Fruit fly (Drosophila melanogaster) whole organism, embryonic: ENCODE results near the gene Kpc1.
A peak's percentile ranks its signal among the peaks of the same experiment; 100 is the strongest.

Experiments
- Asciz ChIP-seq: fragments of 200-800 bp; sonication (Bioruptor generic); optimal IDR thresholded peaks from 2 replicates; lab custom pipeline; 2017; ENCODE audit warnings: missing biosample characterization, mild to moderate bottlenecking, missing genetic modification characterization, missing genetic modification reagents
- Bgb ChIP-seq: fragments of 200-800 bp; sonication (Bioruptor generic); IDR thresholded peaks from 2 replicates; pipeline ENCODE4 v1.3.6; 2022; ENCODE audit warnings: missing biosample characterization, missing genetic modification characterization; ENCODE audit not compliant: partially characterized antibody
- CG12942 ChIP-seq: fragments of 200-800 bp; sonication (Bioruptor generic); optimal IDR thresholded peaks from 3 replicates; lab custom pipeline; 2016; ENCODE audit warnings: missing biosample characterization, missing genetic modification characterization
- CG13287 ChIP-seq: fragments of 200-800 bp; sonication (Bioruptor generic); IDR thresholded peaks from 2 replicates; pipeline ENCODE4 v1.3.6; 2022; ENCODE audit warnings: missing biosample characterization, missing genetic modification characterization; ENCODE audit not compliant: partially characterized antibody
- CG1647 ChIP-seq: fragments of 200-800 bp; sonication (Bioruptor generic); optimal IDR thresholded peaks from 3 replicates; lab custom pipeline; 2016; ENCODE audit warnings: missing biosample characterization, missing genetic modification characterization
- CG17829 ChIP-seq: fragments of 200-800 bp; optimal IDR thresholded peaks from 2 replicates; lab custom pipeline; 2019; ENCODE audit warnings: missing biosample characterization, mild to moderate bottlenecking, missing genetic modification characterization, moderate library complexity
- CG17912 ChIP-seq: fragments of 200-800 bp; sonication (Bioruptor generic); optimal IDR thresholded peaks from 2 replicates; lab custom pipeline; 2018; ENCODE audit warnings: missing biosample characterization, mild to moderate bottlenecking, missing genetic modification characterization
- CG1832 ChIP-seq: fragments of 200-800 bp; sonication (Bioruptor generic); optimal IDR thresholded peaks from 2 replicates; lab custom pipeline; 2017; ENCODE audit warnings: missing biosample characterization, mild to moderate bottlenecking, missing genetic modification characterization, inconsistent platforms
- CG2889 ChIP-seq: fragments of 200-800 bp; sonication (Bioruptor generic); IDR thresholded peaks from 3 replicates; pipeline ENCODE4 v1.3.6; 2022; ENCODE audit warnings: missing biosample characterization, missing genetic modification characterization
- CG32532 ChIP-seq: fragments of 200-800 bp; sonication (Bioruptor generic); IDR thresholded peaks from 2 replicates; pipeline ENCODE4 v1.3.6; 2022; ENCODE audit warnings: missing biosample characterization, missing genetic modification characterization
- CG33557 ChIP-seq: fragments of 200-800 bp; sonication (Bioruptor generic); optimal IDR thresholded peaks from 2 replicates; lab custom pipeline; 2019; ENCODE audit warnings: missing biosample characterization, mild to moderate bottlenecking, missing genetic modification characterization, moderate library complexity
- CG3726 ChIP-seq: fragments of 200-800 bp; sonication (Bioruptor generic); IDR thresholded peaks from 3 replicates; pipeline ENCODE4, ENCODE4 v1.3.6; 2022; ENCODE audit warnings: missing biosample characterization, missing genetic modification characterization
- CG3995 ChIP-seq: fragments of 200-800 bp; sonication (Bioruptor generic); optimal IDR thresholded peaks from 3 replicates; lab custom pipeline; 2016; ENCODE audit warnings: missing biosample characterization, missing genetic modification characterization
- CG6272 ChIP-seq: fragments of 200-800 bp; sonication (Bioruptor generic); IDR thresholded peaks from 2 replicates; pipeline ENCODE4 v1.3.6; 2022; ENCODE audit warnings: missing biosample characterization, missing genetic modification characterization
- CG7928 ChIP-seq: fragments of 200-800 bp; sonication (Bioruptor generic); optimal IDR thresholded peaks from 2 replicates; lab custom pipeline; 2017; ENCODE audit warnings: missing biosample characterization, mild to moderate bottlenecking, missing genetic modification characterization
- CG7987 ChIP-seq: fragments of 200-800 bp; sonication (Bioruptor generic); optimal IDR thresholded peaks from 2 replicates; lab custom pipeline; 2018; ENCODE audit warnings: missing biosample characterization, mild to moderate bottlenecking, missing genetic modification characterization, moderate library complexity
- CG8388 ChIP-seq: fragments of 200-800 bp; sonication (Bioruptor generic); optimal IDR thresholded peaks from 2 replicates; lab custom pipeline; 2019; ENCODE audit warnings: missing biosample characterization, mild to moderate bottlenecking, missing genetic modification characterization, moderate library complexity
- CG8765 ChIP-seq: fragments of 200-800 bp; sonication (Bioruptor generic); IDR thresholded peaks from 2 replicates; pipeline ENCODE4 v1.3.6; 2022; ENCODE audit warnings: missing biosample characterization, missing genetic modification characterization
- CG8924 ChIP-seq: fragments of 200-800 bp; optimal IDR thresholded peaks from 3 replicates; lab custom pipeline; 2019; ENCODE audit warnings: missing biosample characterization, mild to moderate bottlenecking, missing genetic modification characterization, moderate library complexity
- Chrac-16 ChIP-seq: fragments of 200-800 bp; sonication (Bioruptor generic); optimal IDR thresholded peaks from 3 replicates; lab custom pipeline; 2016; ENCODE audit warnings: missing biosample characterization, missing genetic modification characterization
- Dll ChIP-seq: fragments of 200-800 bp; sonication (Bioruptor generic); IDR thresholded peaks from 4 replicates; pipeline ENCODE4 v1.3.6; 2022; ENCODE audit warnings: missing biosample characterization, missing genetic modification characterization; ENCODE audit not compliant: partially characterized antibody
- Hr51 ChIP-seq, 2 experiments: fragments of 200-800 bp; sonication (Bioruptor generic); optimal IDR thresholded peaks; 2 replicates in 1 of 2; 3 replicates in 1 of 2; lab custom pipeline; 2016 to 2018; ENCODE audit warnings: missing biosample characterization in 2 of 2, missing genetic modification characterization in 2 of 2, mild to moderate bottlenecking in 1 of 2, moderate library complexity in 1 of 2
- Hr78 ChIP-seq, 2 experiments: fragments of 200-800 bp in 1 of 2; fragments of >200 bp in 1 of 2; sonication (Bioruptor generic) in 1 of 2; optimal IDR thresholded peaks; 2 replicates each; lab custom pipeline; 2017 to 2019; ENCODE audit warnings: missing biosample characterization in 2 of 2, missing genetic modification characterization in 2 of 2, mild to moderate bottlenecking in 1 of 2, moderate library complexity in 1 of 2
- MTF-1 ChIP-seq: fragments of 200-800 bp; sonication (Bioruptor generic); optimal IDR thresholded peaks from 2 replicates; lab custom pipeline; 2018; ENCODE audit warnings: missing biosample characterization, mild to moderate bottlenecking, missing genetic modification characterization, borderline replicate concordance
- Opbp ChIP-seq: fragments of 200-800 bp; sonication (Bioruptor generic); IDR thresholded peaks from 3 replicates; pipeline ENCODE4 v1.3.6; 2022; ENCODE audit warnings: missing biosample characterization, missing genetic modification characterization; ENCODE audit not compliant: partially characterized antibody
- PHDP ChIP-seq: fragments of 200-800 bp; sonication (Bioruptor generic); optimal IDR thresholded peaks from 3 replicates; lab custom pipeline; 2018; ENCODE audit warnings: missing biosample characterization, mild to moderate bottlenecking, missing genetic modification characterization, moderate library complexity
- Pdp1 ChIP-seq, 2 experiments: fragments of 200-800 bp; sonication (Bioruptor generic); optimal IDR thresholded peaks; 3 replicates each; lab custom pipeline; 2016; ENCODE audit warnings: missing biosample characterization in 2 of 2, missing genetic modification characterization in 2 of 2, mild to moderate bottlenecking in 1 of 2, moderate library complexity in 1 of 2
- Xbp1 ChIP-seq: fragments of 200-800 bp; sonication (Bioruptor generic); optimal IDR thresholded peaks from 3 replicates; lab custom pipeline; 2016; ENCODE audit warnings: missing biosample characterization, mild to moderate bottlenecking, missing genetic modification characterization
- bsh ChIP-seq, 2 experiments: fragments of 200-800 bp; sonication (Bioruptor generic); optimal IDR thresholded peaks; 2 replicates each; lab custom pipeline; 2017 to 2018; ENCODE audit warnings: mild to moderate bottlenecking in 2 of 2, missing biosample characterization in 2 of 2, missing genetic modification characterization in 2 of 2, moderate library complexity in 1 of 2
- corto ChIP-seq: fragments of 200-800 bp; sonication (Bioruptor generic); optimal IDR thresholded peaks from 2 replicates; lab custom pipeline; 2016; ENCODE audit warnings: missing biosample characterization, mild to moderate bottlenecking, missing genetic modification characterization, moderate library complexity
- dan ChIP-seq: fragments of 200-800 bp; sonication (Bioruptor generic); IDR thresholded peaks from 2 replicates; pipeline ENCODE4 v1.3.6; 2022; ENCODE audit warnings: missing biosample characterization, missing genetic modification characterization
- en ChIP-seq: fragments of 200-800 bp; sonication (Bioruptor generic); optimal IDR thresholded peaks from 2 replicates; lab custom pipeline; 2016; ENCODE audit warnings: missing biosample characterization, missing genetic modification characterization
- exex ChIP-seq: fragments of 200-800 bp; sonication (Bioruptor generic); optimal IDR thresholded peaks from 4 replicates; lab custom pipeline; 2018; ENCODE audit warnings: missing biosample characterization, mild to moderate bottlenecking, missing genetic modification characterization, moderate library complexity
- gcm ChIP-seq: fragments of 200-800 bp; sonication (Bioruptor generic); optimal IDR thresholded peaks from 2 replicates; lab custom pipeline; 2019; ENCODE audit warnings: missing biosample characterization, mild to moderate bottlenecking, missing genetic modification characterization, moderate library complexity
- gcm2 ChIP-seq: fragments of 200-800 bp; sonication (Bioruptor generic); optimal IDR thresholded peaks from 2 replicates; lab custom pipeline; 2016; ENCODE audit warnings: missing biosample characterization, missing genetic modification characterization
- hkb ChIP-seq, 2 experiments: fragments of 200-800 bp in 1 of 2; fragments of >200 bp in 1 of 2; sonication (Bioruptor generic) in 1 of 2; IDR thresholded peaks in 1 of 2; optimal IDR thresholded peaks in 1 of 2; 2 replicates each; pipeline versions ENCODE4 v1.3.6 to Lab custom; 2017 to 2022; ENCODE audit warnings: missing biosample characterization in 1 of 2, missing genetic modification characterization in 1 of 2
- kah ChIP-seq: fragments of 200-800 bp; sonication (Bioruptor generic); optimal IDR thresholded peaks from 2 replicates; lab custom pipeline; 2018; ENCODE audit warnings: missing biosample characterization, mild to moderate bottlenecking, missing genetic modification characterization
- nmo ChIP-seq: fragments of 200-800 bp; sonication (Bioruptor generic); optimal IDR thresholded peaks from 2 replicates; lab custom pipeline; 2018; ENCODE audit warnings: missing biosample characterization, mild to moderate bottlenecking, missing genetic modification characterization, moderate library complexity
- p53 ChIP-seq: fragments of 200-800 bp; sonication (Bioruptor generic); optimal IDR thresholded peaks from 2 replicates; lab custom pipeline; 2016; ENCODE audit warnings: missing biosample characterization, missing genetic modification characterization
- pzg ChIP-seq: fragments of 200-800 bp; sonication (Bioruptor generic); optimal IDR thresholded peaks from 3 replicates; lab custom pipeline; 2018; ENCODE audit warnings: missing biosample characterization, mild to moderate bottlenecking, missing genetic modification characterization, moderate library complexity
- rib ChIP-seq: fragments of 200-800 bp; sonication (Bioruptor generic); IDR thresholded peaks from 2 replicates; pipeline ENCODE4 v1.3.6; 2022; ENCODE audit warnings: missing biosample characterization, missing genetic modification characterization
- row ChIP-seq: fragments of 200-800 bp; sonication (Bioruptor generic); IDR thresholded peaks from 3 replicates; pipeline ENCODE4 v1.3.6; 2022; ENCODE audit warnings: missing biosample characterization, missing genetic modification characterization
- salm ChIP-seq: fragments of 200-800 bp; sonication (Bioruptor generic); optimal IDR thresholded peaks from 2 replicates; lab custom pipeline; 2018; ENCODE audit warnings: missing biosample characterization, mild to moderate bottlenecking, missing genetic modification characterization
- sens ChIP-seq: fragments of 200-800 bp; sonication (Bioruptor generic); peaks from one replicate; lab custom pipeline; 2016; ENCODE audit warnings: missing biosample characterization, missing genetic modification characterization
- sr ChIP-seq: fragments of 200-800 bp; sonication (Bioruptor generic); IDR thresholded peaks from 3 replicates; pipeline ENCODE4 v1.3.6; 2022; ENCODE audit warnings: missing biosample characterization, missing genetic modification characterization
- stc ChIP-seq: fragments of 200-800 bp; sonication (Bioruptor generic); IDR thresholded peaks from 2 replicates; pipeline ENCODE4 v1.3.6; 2022; ENCODE audit warnings: missing biosample characterization, missing genetic modification characterization
- tgo ChIP-seq: fragments of 200-800 bp; sonication (Bioruptor generic); IDR thresholded peaks from 3 replicates; pipeline ENCODE4 v1.3.6; 2022; ENCODE audit warnings: missing biosample characterization, missing genetic modification characterization
- trh ChIP-seq: fragments of 200-800 bp; sonication (Bioruptor generic); optimal IDR thresholded peaks from 2 replicates; lab custom pipeline; 2016; ENCODE audit warnings: missing biosample characterization, missing genetic modification characterization
- ttk ChIP-seq: fragments of 200-800 bp; sonication (Bioruptor generic); IDR thresholded peaks from 2 replicates; pipeline ENCODE4 v2.1.2; 2022; ENCODE audit warnings: missing biosample characterization, missing genetic modification characterization
- vvl ChIP-seq: fragments of 200-800 bp; sonication (Bioruptor generic); IDR thresholded peaks from 2 replicates; pipeline ENCODE4 v1.3.6; 2022; ENCODE audit warnings: missing biosample characterization, missing genetic modification characterization
- z ChIP-seq: fragments of 200-800 bp; sonication (Bioruptor generic); IDR thresholded peaks from 3 replicates; pipeline ENCODE4 v1.3.6; 2022; ENCODE audit warnings: missing biosample characterization, missing genetic modification characterization

Kpc1 gene

dm6 chr3R:15243452-15243851 is 47.4 kb upstream of the Kpc1 start (continued):
- 0 out of 3 replicates have a peak, but pooled peaks have one; percentile 9 for TF ChIP-seq Opbp (GFP tag; lab: Robert Waterston, UW)
- no peak for TF ChIP-seq bsh (GFP tag; optimal IDR thresholded peaks at IDR 0.05; lab: Kevin White, UChicago)
- no peak for TF ChIP-seq trh (GFP tag; lab: Kevin White, UChicago)
- no peak for TF ChIP-seq hkb (optimal IDR thresholded peaks at IDR 0.05; lab: Kevin White, UChicago)
- TF ChIP-seq hkb (GFP tag; IDR thresholded peaks at IDR 0.05; lab: Robert Waterston, UW) = peak; percentile 17; the same call in 1 of the 2 replicates
- no peak for TF ChIP-seq Xbp1
- no peak for TF ChIP-seq CG3726 (GFP tag; lab: Robert Waterston, UW)
- 0 out of 2 replicates have a peak, but pooled peaks have one; percentile 17 for TF ChIP-seq Bgb (GFP tag; lab: Robert Waterston, UW)
- peak; percentile 75 for TF ChIP-seq CG1832 (GFP tag; lab: Kevin White, UChicago)
- no peak for TF ChIP-seq MTF-1 (GFP tag; lab: Kevin White, UChicago)
- no peak for TF ChIP-seq CG7928
- TF ChIP-seq nmo (GFP tag; lab: Kevin White, UChicago) = peak; percentile 15
- no peak for TF ChIP-seq tgo (GFP tag; lab: Robert Waterston, UW)
- no peak for TF ChIP-seq CG1647 (GFP tag; lab: Kevin White, UChicago)
- peak; percentile 8 for TF ChIP-seq CG33557
- no peak for TF ChIP-seq CG17829
- no peak for TF ChIP-seq en (GFP tag; lab: Kevin White, UChicago)
- peak; percentile 85 for TF ChIP-seq gcm (GFP tag; lab: Kevin White, UChicago)
- TF ChIP-seq corto = no peak
- TF ChIP-seq p53 (GFP tag; lab: Kevin White, UChicago) = no peak
- no peak for TF ChIP-seq CG7987 (GFP tag; lab: Kevin White, UChicago)
- peak; percentile 28; the same call in 1 of the 4 replicates for TF ChIP-seq Dll
- 0 out of 2 replicates have a peak, but pooled peaks have one; percentile 35 for TF ChIP-seq vvl (GFP tag; lab: Robert Waterston, UW)
- TF ChIP-seq gcm2 (GFP tag; lab: Kevin White, UChicago) = no peak
- TF ChIP-seq Chrac-16 = no peak
- peak; percentile 36 for TF ChIP-seq CG13287 (GFP tag; lab: Robert Waterston, UW)
- TF ChIP-seq PHDP (tag; lab: Kevin White, UChicago) = peak; percentile 11
- TF ChIP-seq CG12942 (GFP tag; lab: Kevin White, UChicago) = no peak
- no peak for TF ChIP-seq salm (tag; lab: Kevin White, UChicago)
- TF ChIP-seq CG8388 = no peak
- peak; percentile 29 for TF ChIP-seq kah (GFP tag; lab: Kevin White, UChicago)
- TF ChIP-seq Asciz = no peak
- TF ChIP-seq pzg (GFP tag; lab: Kevin White, UChicago) = peak; percentile 5
- TF ChIP-seq CG6272 (GFP tag; lab: Robert Waterston, UW) = no peak
- TF ChIP-seq dan (GFP tag; lab: Robert Waterston, UW) = no peak
- no peak for TF ChIP-seq ttk (GFP tag; lab: Robert Waterston, UW)
- peak; percentile 42 for TF ChIP-seq sens (GFP tag; lab: Kevin White, UChicago)
- TF ChIP-seq CG8924 = peak; percentile 13
- TF ChIP-seq rib (GFP tag; lab: Robert Waterston, UW) = peak; percentile 78
- no peak for TF ChIP-seq Hr51 (GFP tag; optimal IDR thresholded peaks at IDR 0.05; lab: Kevin White, UChicago)
- no peak for TF ChIP-seq row (GFP tag; lab: Robert Waterston, UW)

- TF ChIP-seq Hr78 (GFP tag; optimal IDR thresholded peaks at IDR 0.05; lab: Kevin White, UChicago) (peak in 1 of 2 experiments; percentile 45), sr (peak; percentile 70), CG2889 (GFP tag; lab: Robert Waterston, UW) (no peak), exex (tag; lab: Kevin White, UChicago) (peak; percentile 7), CG32532 (GFP tag; lab: Robert Waterston, UW) (0 out of 2 replicates have a peak, but pooled peaks have one; percentile 40), stc (GFP tag; lab: Robert Waterston, UW) (no peak), CG8765 (GFP tag; lab: Robert Waterston, UW) (no peak), CG17912 (GFP tag; lab: Kevin White, UChicago) (peak; percentile 64), CG3995 (GFP tag; lab: Kevin White, UChicago) (peak; percentile 46), Pdp1 (GFP tag; optimal IDR thresholded peaks at IDR 0.05; lab: Kevin White, UChicago) (peak in 1 of 2 experiments; percentile 95), z (GFP tag; lab: Robert Waterston, UW) (peak; percentile 59; the same call in 1 of the 3 replicates)
Measured at dm6 chr3R:15243046-15243356, 47.0 kb upstream of the Kpc1 start.
